Worm (Caenorhabditis elegans): ENCODE measurements around the gene srlf-26.

DNA sequence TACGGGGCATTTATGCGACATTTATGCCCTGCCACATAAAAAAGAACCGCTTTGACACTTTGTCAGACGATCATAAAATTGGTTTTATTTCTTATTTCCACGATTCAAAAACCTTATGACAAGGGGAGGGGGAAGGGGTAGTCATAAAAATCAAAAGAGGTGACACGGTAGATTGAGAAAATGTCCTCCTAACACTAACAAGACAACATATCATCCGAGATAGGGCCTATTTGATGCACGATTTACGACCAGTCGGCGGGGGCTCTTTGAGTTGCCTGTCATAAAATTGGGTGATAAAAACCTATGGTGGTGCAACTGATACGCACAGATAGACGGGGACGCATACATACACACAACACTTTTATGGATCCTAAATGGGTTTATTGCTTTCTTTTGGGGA lies 29.1 kb downstream of the srlf-26 start:
- TF ChIP-seq nhr-76 (tag; optimal IDR thresholded peaks at IDR 0.05) (no peak), mep-1 (tag; optimal IDR thresholded peaks at IDR 0.05) (no peak), unc-39 (tag; optimal IDR thresholded peaks at IDR 0.05) (no peak), pha-4 (tag; optimal IDR thresholded peaks at IDR 0.05) (no peak), blmp-1 (tag; optimal IDR thresholded peaks at IDR 0.05) (no peak), lin-13 (tag; optimal IDR thresholded peaks at IDR 0.05) (no peak), nhr-12 (tag; optimal IDR thresholded peaks at IDR 0.05) (no peak), nhr-237 (tag; optimal IDR thresholded peaks at IDR 0.05) (no peak), ceh-83 (GFP tag; optimal IDR thresholded peaks at IDR 0.05) (no peak), cnd-1 (tag; optimal IDR thresholded peaks at IDR 0.05) (no peak), sptf-1 (tag; optimal IDR thresholded peaks at IDR 0.05) (no peak), ztf-11 (tag; optimal IDR thresholded peaks at IDR 0.05) (no peak), snpc-4 (tag; optimal IDR thresholded peaks at IDR 0.05) (no peak), ces-1 (GFP tag; optimal IDR thresholded peaks at IDR 0.05) (no peak)
